Fruit fly (Drosophila melanogaster) whole organism, embryonic: Measurements from ENCODE around the gene mAChR-C.
A peak's percentile ranks its signal among the peaks of the same experiment; 100 is the strongest.

Source experiments
- Aef1 ChIP-seq: fragments of 200-800 bp; sonication (Bioruptor generic); IDR thresholded peaks from 3 replicates; pipeline ENCODE4 v1.3.6; 2022; ENCODE audit warnings: missing biosample characterization, missing genetic modification characterization
- B-H1 ChIP-seq: fragments of 200-800 bp; sonication (Bioruptor generic); IDR thresholded peaks from 3 replicates; pipeline ENCODE4 v1.3.6; 2022; ENCODE audit warnings: missing biosample characterization, missing genetic modification characterization
- CG10959 ChIP-seq: fragments of 200-800 bp; sonication (Bioruptor generic); IDR thresholded peaks from 2 replicates; pipeline ENCODE4 v1.3.6; 2022; ENCODE audit warnings: missing biosample characterization, missing genetic modification characterization
- CG11247 ChIP-seq: fragments of 200-800 bp; sonication (Bioruptor generic); IDR thresholded peaks from 2 replicates; pipeline ENCODE4 v1.3.6; 2022; ENCODE audit warnings: missing biosample characterization, missing genetic modification characterization
- CG12659 ChIP-seq: fragments of 200-800 bp; sonication (Bioruptor generic); optimal IDR thresholded peaks from 3 replicates; lab custom pipeline; 2017; ENCODE audit warnings: mild to moderate bottlenecking, missing biosample characterization, missing genetic modification reagents, missing genetic modification characterization
- CG12744 ChIP-seq: fragments of 200-800 bp; sonication (Bioruptor generic); optimal IDR thresholded peaks from 2 replicates; lab custom pipeline; 2016; ENCODE audit warnings: missing biosample characterization, missing genetic modification characterization
- CG13624 ChIP-seq: fragments of 200-800 bp; sonication (Bioruptor generic); optimal IDR thresholded peaks from 2 replicates; lab custom pipeline; 2016; ENCODE audit warnings: missing biosample characterization, missing genetic modification characterization
- CG16779 ChIP-seq: fragments of 200-800 bp; sonication (Bioruptor generic); IDR thresholded peaks from 2 replicates; pipeline ENCODE4 v1.3.6; 2022; ENCODE audit warnings: missing biosample characterization, missing genetic modification characterization
- CG17186 ChIP-seq: fragments of 200-800 bp; sonication (Bioruptor generic); optimal IDR thresholded peaks from 3 replicates; lab custom pipeline; 2017; ENCODE audit warnings: missing biosample characterization, missing genetic modification reagents, missing genetic modification characterization
- CG2199 ChIP-seq: fragments of 200-800 bp; sonication (Bioruptor generic); IDR thresholded peaks from 3 replicates; pipeline ENCODE4 v1.3.6; 2022; ENCODE audit warnings: missing biosample characterization, missing genetic modification characterization
- CG2202 ChIP-seq: fragments of 200-800 bp; sonication (Bioruptor generic); optimal IDR thresholded peaks from 2 replicates; lab custom pipeline; 2018; ENCODE audit warnings: missing biosample characterization, mild to moderate bottlenecking, missing genetic modification characterization
- CG2875 ChIP-seq: fragments of 200-800 bp; sonication (Bioruptor generic); optimal IDR thresholded peaks from 2 replicates; lab custom pipeline; 2017; ENCODE audit warnings: missing biosample characterization, mild to moderate bottlenecking, missing genetic modification characterization, missing genetic modification reagents
- CG31388 ChIP-seq: fragments of 200-800 bp; sonication (Bioruptor generic); optimal IDR thresholded peaks from 2 replicates; lab custom pipeline; 2016; ENCODE audit warnings: missing biosample characterization, missing genetic modification characterization
- CG3163 ChIP-seq: fragments of 200-800 bp; sonication (Bioruptor generic); optimal IDR thresholded peaks from 3 replicates; lab custom pipeline; 2016; ENCODE audit warnings: missing biosample characterization, missing genetic modification characterization
- CG32772 ChIP-seq: fragments of 200-800 bp; sonication (Bioruptor generic); IDR thresholded peaks from 2 replicates; pipeline ENCODE4 v1.3.6; 2022; ENCODE audit warnings: missing biosample characterization, missing genetic modification characterization
- CG3407 ChIP-seq: fragments of 200-800 bp; sonication (Bioruptor generic); optimal IDR thresholded peaks from 2 replicates; lab custom pipeline; 2018; ENCODE audit warnings: missing biosample characterization, mild to moderate bottlenecking, missing genetic modification characterization
- CG34376 ChIP-seq: fragments of 200-800 bp; sonication (Bioruptor generic); optimal IDR thresholded peaks from 2 replicates; lab custom pipeline; 2018; ENCODE audit warnings: missing biosample characterization, mild to moderate bottlenecking, missing genetic modification characterization
- CG3838 ChIP-seq: fragments of 200-800 bp; sonication (Bioruptor generic); optimal IDR thresholded peaks from 3 replicates; lab custom pipeline; 2016; ENCODE audit warnings: missing biosample characterization, missing genetic modification characterization
- CG6175 ChIP-seq: fragments of 200-800 bp; sonication (Bioruptor generic); IDR thresholded peaks from 3 replicates; pipeline ENCODE4 v1.3.6; 2022; ENCODE audit warnings: missing biosample characterization, missing genetic modification characterization
- CG7556 ChIP-seq: fragments of 200-800 bp; sonication (Bioruptor generic); optimal IDR thresholded peaks from 2 replicates; lab custom pipeline; 2017; ENCODE audit warnings: missing biosample characterization, mild to moderate bottlenecking, missing genetic modification characterization
- CG8944 ChIP-seq: fragments of 200-800 bp; sonication (Bioruptor generic); optimal IDR thresholded peaks from 3 replicates; lab custom pipeline; 2016; ENCODE audit warnings: missing biosample characterization, missing genetic modification characterization
- CG9609 ChIP-seq: fragments of 200-800 bp; sonication (Bioruptor generic); optimal IDR thresholded peaks from 3 replicates; lab custom pipeline; 2016; ENCODE audit warnings: missing biosample characterization, missing genetic modification characterization
- CG9797 ChIP-seq: fragments of 200-800 bp; sonication (Bioruptor generic); optimal IDR thresholded peaks from 3 replicates; lab custom pipeline; 2018; ENCODE audit warnings: missing biosample characterization, mild to moderate bottlenecking, missing genetic modification characterization
- D19A ChIP-seq: fragments of 200-800 bp; optimal IDR thresholded peaks from 3 replicates; lab custom pipeline; 2019; ENCODE audit warnings: missing biosample characterization, mild to moderate bottlenecking, missing genetic modification characterization, moderate library complexity
- Gsc ChIP-seq: fragments of 200-800 bp; sonication (Bioruptor generic); IDR thresholded peaks from 2 replicates; pipeline ENCODE4 v1.3.6; 2022; ENCODE audit warnings: missing biosample characterization, missing genetic modification characterization
- Hey ChIP-seq: fragments of 200-800 bp; sonication (Bioruptor generic); optimal IDR thresholded peaks from 3 replicates; lab custom pipeline; 2018; ENCODE audit warnings: missing biosample characterization, mild to moderate bottlenecking, missing genetic modification characterization
- Hmr ChIP-seq: fragments of 200-800 bp; sonication (Bioruptor generic); optimal IDR thresholded peaks from 3 replicates; lab custom pipeline; 2017; ENCODE audit warnings: mild to moderate bottlenecking, missing biosample characterization, missing genetic modification reagents, missing genetic modification characterization
- Med ChIP-seq: fragments of 200-800 bp; sonication (Bioruptor generic); peaks from one replicate; lab custom pipeline; 2016; ENCODE audit warnings: missing biosample characterization, missing genetic modification characterization, mild to moderate bottlenecking, inconsistent platforms, moderate library complexity
- Myb ChIP-seq: fragments of 200-800 bp; sonication (Bioruptor generic); optimal IDR thresholded peaks from 2 replicates; lab custom pipeline; 2016; ENCODE audit warnings: missing biosample characterization, missing genetic modification characterization
- NC2α ChIP-seq: fragments of 200-800 bp; sonication (Bioruptor generic); optimal IDR thresholded peaks from 2 replicates; lab custom pipeline; 2016; ENCODE audit warnings: missing biosample characterization, missing genetic modification characterization
- Optix ChIP-seq: fragments of 200-800 bp; sonication (Bioruptor generic); IDR thresholded peaks from 3 replicates; pipeline ENCODE4 v1.3.6; 2022; ENCODE audit warnings: missing biosample characterization, missing genetic modification characterization
- Rfx ChIP-seq: fragments of 200-800 bp; sonication (Bioruptor generic); IDR thresholded peaks from 2 replicates; pipeline ENCODE4 v1.3.6; 2022; ENCODE audit warnings: missing biosample characterization, missing genetic modification characterization
- ac ChIP-seq: fragments of 200-800 bp; sonication (Bioruptor generic); optimal IDR thresholded peaks from 3 replicates; lab custom pipeline; 2017; ENCODE audit warnings: missing biosample characterization, mild to moderate bottlenecking, missing genetic modification characterization
- amos ChIP-seq: fragments of 200-800 bp; sonication (Bioruptor generic); IDR thresholded peaks from 2 replicates; pipeline ENCODE4 v1.3.6; 2022; ENCODE audit warnings: missing biosample characterization, missing genetic modification characterization; ENCODE audit not compliant: partially characterized antibody
- bab2 ChIP-seq: fragments of 200-800 bp; sonication (Bioruptor generic); optimal IDR thresholded peaks from 2 replicates; lab custom pipeline; 2016; ENCODE audit warnings: missing biosample characterization, missing genetic modification characterization
- chif ChIP-seq, 2 experiments: fragments of 200-800 bp; sonication (Bioruptor generic); optimal IDR thresholded peaks; 3 replicates each; lab custom pipeline; 2016; ENCODE audit warnings: missing biosample characterization in 2 of 2, missing genetic modification characterization in 2 of 2
- crol ChIP-seq: fragments of 200-800 bp; sonication (Bioruptor generic); IDR thresholded peaks from 2 replicates; pipeline ENCODE4 v1.3.6; 2022; ENCODE audit warnings: missing biosample characterization, missing genetic modification characterization
- dimm ChIP-seq: fragments of 200-800 bp; sonication (Bioruptor generic); IDR thresholded peaks from 2 replicates; pipeline ENCODE4 v1.3.6; 2022; ENCODE audit warnings: missing biosample characterization, missing genetic modification characterization
- jigr1 ChIP-seq: fragments of 200-800 bp; sonication (Bioruptor generic); IDR thresholded peaks from 3 replicates; pipeline ENCODE4 v1.3.6; 2022; ENCODE audit warnings: missing biosample characterization, missing genetic modification characterization
- kay ChIP-seq: fragments of 200-800 bp; sonication (Bioruptor generic); optimal IDR thresholded peaks from 2 replicates; lab custom pipeline; 2016; ENCODE audit warnings: missing biosample characterization, missing genetic modification characterization
- mam ChIP-seq: fragments of 200-800 bp; sonication (Bioruptor generic); optimal IDR thresholded peaks from 3 replicates; lab custom pipeline; 2016; ENCODE audit warnings: missing biosample characterization, missing genetic modification characterization
- pan ChIP-seq, 4 experiments: fragments of >200 bp in 3 of 4; fragments of 200-800 bp in 1 of 4; sonication (Bioruptor generic) in 1 of 4; optimal IDR thresholded peaks in 3 of 4; IDR thresholded peaks in 1 of 4; 2 replicates each; pipeline versions ENCODE4 v1.3.6 to Lab custom; 2017 to 2022; ENCODE audit warnings: missing biosample characterization in 2 of 4, missing genetic modification characterization in 2 of 4, mixed read lengths in 1 of 4
- prd ChIP-seq, 3 experiments: fragments of >200 bp in 2 of 3; fragments of 200-800 bp in 1 of 3; sonication (Bioruptor generic) in 1 of 3; optimal IDR thresholded peaks in 2 of 3; IDR thresholded peaks in 1 of 3; 2 replicates in 2 of 3; 3 replicates in 1 of 3; pipeline versions ENCODE4 v1.3.6 to Lab custom; 2017 to 2022; ENCODE audit warnings: missing biosample characterization in 1 of 3, missing genetic modification characterization in 1 of 3
- pzg ChIP-seq: fragments of 200-800 bp; sonication (Bioruptor generic); optimal IDR thresholded peaks from 3 replicates; lab custom pipeline; 2018; ENCODE audit warnings: missing biosample characterization, mild to moderate bottlenecking, missing genetic modification characterization, moderate library complexity
- sd ChIP-seq: fragments of 200-800 bp; sonication (Bioruptor generic); optimal IDR thresholded peaks from 3 replicates; lab custom pipeline; 2018; ENCODE audit warnings: missing biosample characterization, mild to moderate bottlenecking, missing genetic modification characterization, moderate library complexity
- slp2 ChIP-seq: fragments of 200-800 bp; sonication (Bioruptor generic); optimal IDR thresholded peaks from 2 replicates; lab custom pipeline; 2016; ENCODE audit warnings: missing biosample characterization, missing genetic modification characterization
- tgo ChIP-seq: fragments of 200-800 bp; sonication (Bioruptor generic); IDR thresholded peaks from 3 replicates; pipeline ENCODE4 v1.3.6; 2022; ENCODE audit warnings: missing biosample characterization, missing genetic modification characterization
- zen ChIP-seq: fragments of 200-800 bp; sonication (Bioruptor generic); optimal IDR thresholded peaks from 3 replicates; lab custom pipeline; 2018; ENCODE audit warnings: missing biosample characterization, mild to moderate bottlenecking, missing genetic modification characterization, moderate library complexity
- zfh1 ChIP-seq: fragments of 200-800 bp; sonication (Bioruptor generic); IDR thresholded peaks from 3 replicates; pipeline ENCODE4 v1.3.6; 2022; ENCODE audit warnings: missing biosample characterization, missing genetic modification characterization

mAChR-C gene

dm6 chrX:6843841-6844440 lies 11.5 kb upstream of the mAChR-C start, which contains the start of the genes CG14435 and Tmf (continued):
- TF ChIP-seq kay (GFP tag; lab: Kevin White, UChicago) (peak; percentile 58), prd (optimal IDR thresholded peaks at IDR 0.05; lab: Kevin White, UChicago) (no peak), prd (GFP tag; IDR thresholded peaks at IDR 0.05; lab: Robert Waterston, UW) (peak; percentile 93), Rfx (GFP tag; lab: Robert Waterston, UW) (peak; percentile 91), CG16779 (GFP tag; lab: Robert Waterston, UW) (0 out of 2 replicates have a peak, but pooled peaks have one; percentile 6), Hmr (GFP tag; lab: Kevin White, UChicago) (peak; percentile 85), Myb (peak; percentile 4), Hey (tag; lab: Kevin White, UChicago) (no peak), tgo (GFP tag; lab: Robert Waterston, UW) (peak; percentile 86), CG12659 (GFP tag; lab: Kevin White, UChicago) (peak; percentile 93), CG32772 (peak; percentile 84), CG17186 (GFP tag; lab: Kevin White, UChicago) (peak; percentile 31), amos (GFP tag; lab: Robert Waterston, UW) (peak; percentile 43; the same call in 1 of the 2 replicates), CG3838 (GFP tag; lab: Kevin White, UChicago) (peak; percentile 18), CG8944 (GFP tag; lab: Kevin White, UChicago) (peak; percentile 23), slp2 (GFP tag; lab: Kevin White, UChicago) (peak; percentile 40), CG34376 (GFP tag; lab: Kevin White, UChicago) (peak; percentile 60), B-H1 (GFP tag; lab: Robert Waterston, UW) (peak; percentile 82), pan (optimal IDR thresholded peaks at IDR 0.05; lab: Kevin White, UChicago) (no peak), pan (GFP tag; optimal IDR thresholded peaks at IDR 0.05 in 1 of 2, IDR thresholded peaks at IDR 0.05 in 1 of 2) (peak in 1 of 2 experiments; percentile 82), sd (no peak), CG6175 (peak; percentile 80), dimm (GFP tag; lab: Robert Waterston, UW) (peak; percentile 55; the same call in 1 of the 2 replicates), CG9797 (GFP tag; lab: Kevin White, UChicago) (peak; percentile 39), zen (tag; lab: Kevin White, UChicago) (peak; percentile 79), CG2202 (tag; lab: Kevin White, UChicago) (peak; percentile 19), Gsc (GFP tag; lab: Robert Waterston, UW) (peak; percentile 71), D19A (tag; lab: Kevin White, UChicago) (peak; percentile 74), CG10959 (GFP tag; lab: Robert Waterston, UW) (peak; percentile 73), mam (GFP tag; lab: Kevin White, UChicago) (peak; percentile 66), CG2199 (0 out of 3 replicates have a peak, but pooled peaks have one; percentile 24), Optix (0 out of 3 replicates have a peak, but pooled peaks have one; percentile 46), CG13624 (GFP tag; lab: Kevin White, UChicago) (peak; percentile 52), chif (GFP tag; optimal IDR thresholded peaks at IDR 0.05; lab: Kevin White, UChicago) (peak; percentile 43 to 68), CG12744 (no peak), CG31388 (GFP tag; lab: Kevin White, UChicago) (peak; percentile 17), CG3407 (GFP tag; lab: Kevin White, UChicago) (peak; percentile 54), Aef1 (GFP tag; lab: Robert Waterston, UW) (peak; percentile 89), ac (GFP tag; lab: Kevin White, UChicago) (peak; percentile 57), pzg (GFP tag; lab: Kevin White, UChicago) (peak; percentile 46), crol (GFP tag; lab: Robert Waterston, UW) (0 out of 2 replicates have a peak, but pooled peaks have one; percentile 29), CG11247 (peak; percentile 85), bab2 (GFP tag; lab: Kevin White, UChicago) (peak; percentile 69), jigr1 (GFP tag; lab: Robert Waterston, UW) (peak; percentile 66; the same call in 1 of the 3 replicates), CG2875 (GFP tag; lab: Kevin White, UChicago) (peak; percentile 60), CG9609 (GFP tag; lab: Kevin White, UChicago) (peak; percentile 18), CG7556 (GFP tag; lab: Kevin White, UChicago) (peak; percentile 79), Med (GFP tag; lab: Kevin White, UChicago) (peak; percentile 86), CG3163 (GFP tag; lab: Kevin White, UChicago) (no peak), zfh1 (GFP tag; lab: Robert Waterston, UW) (peak; percentile 86), NC2α (GFP tag; lab: Kevin White, UChicago) (no peak)
